Fruit fly (Drosophila melanogaster): ENCODE data around the gene CG14710.

Gene CG14710

dm6 chr3R:11628416-11629041 lies 8.6 kb downstream of the CG14710 start, which contains the start of gene CG14712 (continued):
- peak; percentile 75 for TF ChIP-seq ftz-f1 (GFP tag; optimal IDR thresholded peaks at IDR 0.05)
- TF ChIP-seq tgo (GFP tag; IDR thresholded peaks at IDR 0.05), result no peak
- TF ChIP-seq Chrac-16 (GFP tag; optimal IDR thresholded peaks at IDR 0.05), result no peak
- TF ChIP-seq pum (GFP tag; optimal IDR thresholded peaks at IDR 0.05), result no peak
- TF ChIP-seq pzg (GFP tag; optimal IDR thresholded peaks at IDR 0.05), result peak; percentile 89
- TF ChIP-seq disco-r (GFP tag; optimal IDR thresholded peaks at IDR 0.05), result no peak
- TF ChIP-seq ATbp (GFP tag; optimal IDR thresholded peaks at IDR 0.05), result no peak
- no peak for TF ChIP-seq bcd (GFP tag; optimal IDR thresholded peaks at IDR 0.05)
- TF ChIP-seq CG31388 (GFP tag; optimal IDR thresholded peaks at IDR 0.05), result no peak
- peak; percentile 69 for TF ChIP-seq CG10267 (tag; optimal IDR thresholded peaks at IDR 0.05)
- no peak for TF ChIP-seq CG6683 (GFP tag; optimal IDR thresholded peaks at IDR 0.05)
- TF ChIP-seq CG15073 (GFP tag; optimal IDR thresholded peaks at IDR 0.05), result no peak
- no peak for TF ChIP-seq CG4730 (GFP tag; IDR thresholded peaks at IDR 0.05)
- no peak for TF ChIP-seq Ssrp (tag; optimal IDR thresholded peaks at IDR 0.05)
- no peak for TF ChIP-seq CG12769 (tag; optimal IDR thresholded peaks at IDR 0.05)
- no peak for TF ChIP-seq CG31441 (GFP tag; IDR thresholded peaks at IDR 0.05)
- TF ChIP-seq aop (GFP tag; IDR thresholded peaks at IDR 0.05), result no peak
- no peak for TF ChIP-seq CG33557 (GFP tag; optimal IDR thresholded peaks at IDR 0.05)
- TF ChIP-seq CG12299 (tag; optimal IDR thresholded peaks at IDR 0.05), result peak; percentile 35
- no peak for TF ChIP-seq CG5180 (GFP tag; optimal IDR thresholded peaks at IDR 0.05)
- TF ChIP-seq mld (GFP tag; IDR thresholded peaks at IDR 0.05; ENCODE audit: partially characterized antibody), result no peak
- no peak for TF ChIP-seq repo (GFP tag; optimal IDR thresholded peaks at IDR 0.05)
- no peak for TF ChIP-seq CG9215 (GFP tag; IDR thresholded peaks at IDR 0.05)
- TF ChIP-seq Xrp1 (GFP tag; IDR thresholded peaks at IDR 0.05), result no peak
- TF ChIP-seq CTCF (GFP tag; optimal IDR thresholded peaks at IDR 0.05), result no peak
- TF ChIP-seq insv (GFP tag; optimal IDR thresholded peaks at IDR 0.05), result peak in 1 of 2 experiments; percentile 22
- no peak for TF ChIP-seq chif (GFP tag; optimal IDR thresholded peaks at IDR 0.05)
- TF ChIP-seq fd96Cb (tag; optimal IDR thresholded peaks at IDR 0.05), result no peak
- TF ChIP-seq CG4328 (GFP tag; optimal IDR thresholded peaks at IDR 0.05), result no peak
- TF ChIP-seq vnd (GFP tag; IDR thresholded peaks at IDR 0.05; ENCODE audit: partially characterized antibody), result 0 out of 3 replicates have a peak, but pooled peaks have one; percentile 34
- no peak for TF ChIP-seq D (optimal IDR thresholded peaks at IDR 0.05)
- no peak for TF ChIP-seq D (GFP tag; optimal IDR thresholded peaks at IDR 0.05)
- TF ChIP-seq vvl (GFP tag; IDR thresholded peaks at IDR 0.05), result 0 out of 2 replicates have a peak, but pooled peaks have one; percentile 40
- no peak for TF ChIP-seq HLHmδ (GFP tag; optimal IDR thresholded peaks at IDR 0.05)
- TF ChIP-seq CG10431 (GFP tag; optimal IDR thresholded peaks at IDR 0.05), result no peak
- TF ChIP-seq CG30020 (tag; optimal IDR thresholded peaks at IDR 0.05), result no peak
- no peak for TF ChIP-seq jumu (GFP tag; optimal IDR thresholded peaks at IDR 0.05)
- no peak for TF ChIP-seq C15 (GFP tag; IDR thresholded peaks at IDR 0.05)
- peak; percentile 24 for TF ChIP-seq gro (GFP tag; optimal IDR thresholded peaks at IDR 0.05)
- no peak for TF ChIP-seq Hmx (GFP tag; optimal IDR thresholded peaks at IDR 0.05)
- TF ChIP-seq pan (optimal IDR thresholded peaks at IDR 0.05), result no peak
- no peak for TF ChIP-seq pan (GFP tag; optimal IDR thresholded peaks at IDR 0.05 in 1 of 2, IDR thresholded peaks at IDR 0.05 in 1 of 2)
- TF ChIP-seq dpn (GFP tag; optimal IDR thresholded peaks at IDR 0.05), result no peak
- TF ChIP-seq CG16863 (GFP tag; optimal IDR thresholded peaks at IDR 0.05), result no peak
- no peak for TF ChIP-seq CG11695 (GFP tag; IDR thresholded peaks at IDR 0.05)
- TF ChIP-seq fru (optimal IDR thresholded peaks at IDR 0.05), result no peak
- peak; percentile 64 for TF ChIP-seq nmo (GFP tag; optimal IDR thresholded peaks at IDR 0.05)
- no peak for TF ChIP-seq Gsc (GFP tag; IDR thresholded peaks at IDR 0.05)
- TF ChIP-seq slou (GFP tag; optimal IDR thresholded peaks at IDR 0.05), result no peak
- TF ChIP-seq CG10147 (GFP tag; optimal IDR thresholded peaks at IDR 0.05), result peak; percentile 33
- TF ChIP-seq CG16813 (GFP tag; IDR thresholded peaks at IDR 0.05; ENCODE audit: partially characterized antibody), result peak; percentile 27; the same call in 1 of the 3 replicates
- no peak for TF ChIP-seq CG6175 (GFP tag; IDR thresholded peaks at IDR 0.05)
